Fruit fly (Drosophila melanogaster) whole organism, embryonic: ENCODE measurements around the gene GCS2beta.

Experiments
- B-H2 ChIP-seq: fragments of 200-800 bp; sonication (Bioruptor generic); optimal IDR thresholded peaks from 2 replicates; lab custom pipeline; 2018; ENCODE audit warnings: missing biosample characterization, mild to moderate bottlenecking, missing genetic modification characterization
- CG1024 ChIP-seq: fragments of 200-800 bp; sonication (Bioruptor generic); IDR thresholded peaks from 2 replicates; pipeline ENCODE4 v1.3.6; 2022; ENCODE audit warnings: missing biosample characterization, missing genetic modification characterization
- CG11723 ChIP-seq: fragments of 200-800 bp; sonication (Bioruptor generic); optimal IDR thresholded peaks from 2 replicates; lab custom pipeline; 2017; ENCODE audit warnings: missing biosample characterization, mild to moderate bottlenecking, missing genetic modification characterization
- CG12155 ChIP-seq: fragments of 200-800 bp; sonication (Bioruptor generic); optimal IDR thresholded peaks from 3 replicates; lab custom pipeline; 2016; ENCODE audit warnings: missing biosample characterization, missing genetic modification characterization
- CG13624 ChIP-seq: fragments of 200-800 bp; sonication (Bioruptor generic); optimal IDR thresholded peaks from 2 replicates; lab custom pipeline; 2016; ENCODE audit warnings: missing biosample characterization, missing genetic modification characterization
- CG14710 ChIP-seq: fragments of 200-800 bp; sonication (Bioruptor generic); optimal IDR thresholded peaks from 3 replicates; lab custom pipeline; 2019; ENCODE audit warnings: missing biosample characterization, mild to moderate bottlenecking, missing genetic modification characterization, moderate library complexity
- CG17568 ChIP-seq: fragments of 200-800 bp; sonication (Bioruptor generic); optimal IDR thresholded peaks from 2 replicates; lab custom pipeline; 2018; ENCODE audit warnings: missing biosample characterization, mild to moderate bottlenecking, missing genetic modification characterization, moderate library complexity
- CG17612 ChIP-seq: fragments of 200-800 bp; sonication (Bioruptor generic); IDR thresholded peaks from 2 replicates; pipeline ENCODE4 v1.3.6; 2022; ENCODE audit warnings: missing biosample characterization, missing genetic modification characterization
- CG2129 ChIP-seq: fragments of 200-800 bp; sonication (Bioruptor generic); IDR thresholded peaks from 2 replicates; pipeline ENCODE4 v1.3.6; 2022; ENCODE audit warnings: missing biosample characterization, missing genetic modification characterization; ENCODE audit not compliant: partially characterized antibody
- CG30431 ChIP-seq: fragments of 200-800 bp; sonication (Bioruptor generic); optimal IDR thresholded peaks from 2 replicates; lab custom pipeline; 2017; ENCODE audit warnings: missing biosample characterization, missing genetic modification characterization
- CG34376 ChIP-seq: fragments of 200-800 bp; sonication (Bioruptor generic); optimal IDR thresholded peaks from 2 replicates; lab custom pipeline; 2018; ENCODE audit warnings: missing biosample characterization, mild to moderate bottlenecking, missing genetic modification characterization
- CG3847 ChIP-seq: fragments of 200-800 bp; sonication (Bioruptor generic); IDR thresholded peaks from 2 replicates; pipeline ENCODE4 v1.3.6; 2022; ENCODE audit warnings: missing biosample characterization, missing genetic modification characterization
- CG3995 ChIP-seq: fragments of 200-800 bp; sonication (Bioruptor generic); optimal IDR thresholded peaks from 3 replicates; lab custom pipeline; 2016; ENCODE audit warnings: missing biosample characterization, missing genetic modification characterization
- CG4424 ChIP-seq: fragments of 200-800 bp; sonication (Bioruptor generic); optimal IDR thresholded peaks from 3 replicates; lab custom pipeline; 2016; ENCODE audit warnings: missing biosample characterization, missing genetic modification characterization
- CG5953 ChIP-seq: fragments of 200-800 bp; sonication (Bioruptor generic); IDR thresholded peaks from 2 replicates; pipeline ENCODE4 v1.3.6; 2022; ENCODE audit warnings: missing biosample characterization, missing genetic modification characterization
- CG6254 ChIP-seq: fragments of 200-800 bp; sonication (Bioruptor generic); optimal IDR thresholded peaks from 3 replicates; lab custom pipeline; 2017; ENCODE audit warnings: mild to moderate bottlenecking, missing biosample characterization, missing genetic modification reagents, missing genetic modification characterization
- CG7987 ChIP-seq: fragments of 200-800 bp; sonication (Bioruptor generic); optimal IDR thresholded peaks from 2 replicates; lab custom pipeline; 2018; ENCODE audit warnings: missing biosample characterization, mild to moderate bottlenecking, missing genetic modification characterization, moderate library complexity
- D ChIP-seq, 2 experiments: fragments of 200-800 bp in 1 of 2; fragments of >200 bp in 1 of 2; sonication (Bioruptor generic) in 1 of 2; optimal IDR thresholded peaks; 2 replicates in 1 of 2; 3 replicates in 1 of 2; lab custom pipeline; 2017; ENCODE audit warnings: mild to moderate bottlenecking in 1 of 2, missing biosample characterization in 1 of 2, missing genetic modification characterization in 1 of 2, missing genetic modification reagents in 1 of 2
- Doc2 ChIP-seq: fragments of 200-800 bp; sonication (Bioruptor generic); IDR thresholded peaks from 2 replicates; pipeline ENCODE4 v1.3.6; 2022; ENCODE audit warnings: missing biosample characterization, missing genetic modification characterization
- E2f1 ChIP-seq: fragments of 200-800 bp; sonication (Bioruptor generic); IDR thresholded peaks from 2 replicates; pipeline ENCODE4 v1.3.6; 2022; ENCODE audit warnings: missing biosample characterization, missing genetic modification characterization
- Gug ChIP-seq: fragments of 200-800 bp; sonication (Bioruptor generic); IDR thresholded peaks from 4 replicates; pipeline ENCODE4 v1.3.6; 2022; ENCODE audit warnings: missing biosample characterization, missing genetic modification characterization
- Hr3 ChIP-seq: fragments of 200-800 bp; sonication (Bioruptor generic); optimal IDR thresholded peaks from 3 replicates; lab custom pipeline; 2016; ENCODE audit warnings: missing biosample characterization, missing genetic modification characterization
- Med ChIP-seq: fragments of 200-800 bp; sonication (Bioruptor generic); peaks from one replicate; lab custom pipeline; 2016; ENCODE audit warnings: missing biosample characterization, missing genetic modification characterization, mild to moderate bottlenecking, inconsistent platforms, moderate library complexity
- Spps ChIP-seq: fragments of 200-800 bp; sonication (Bioruptor generic); optimal IDR thresholded peaks from 2 replicates; lab custom pipeline; 2018; ENCODE audit warnings: missing biosample characterization, mild to moderate bottlenecking, missing genetic modification characterization
- Sry-β ChIP-seq: fragments of 200-800 bp; sonication (Bioruptor generic); optimal IDR thresholded peaks from 2 replicates; lab custom pipeline; 2018; ENCODE audit warnings: missing biosample characterization, mild to moderate bottlenecking, missing genetic modification characterization, moderate library complexity
- Sry-δ ChIP-seq: fragments of 200-800 bp; sonication (Bioruptor generic); optimal IDR thresholded peaks from 2 replicates; lab custom pipeline; 2016; ENCODE audit warnings: missing biosample characterization, missing genetic modification characterization
- Usf ChIP-seq: fragments of 200-800 bp; sonication (Bioruptor generic); optimal IDR thresholded peaks from 2 replicates; lab custom pipeline; 2017; ENCODE audit warnings: missing genotype, missing biosample characterization, missing genetic modification characterization
- bab2 ChIP-seq: fragments of 200-800 bp; sonication (Bioruptor generic); optimal IDR thresholded peaks from 2 replicates; lab custom pipeline; 2016; ENCODE audit warnings: missing biosample characterization, missing genetic modification characterization
- cad ChIP-seq: fragments of >200 bp; optimal IDR thresholded peaks from 2 replicates; lab custom pipeline; 2017; ENCODE audit warnings: missing biosample characterization, missing genetic modification characterization
- chm ChIP-seq: fragments of 200-800 bp; sonication (Bioruptor generic); IDR thresholded peaks from 2 replicates; pipeline ENCODE4 v1.3.6; 2022; ENCODE audit warnings: missing biosample characterization, missing genetic modification characterization
- exex ChIP-seq: fragments of 200-800 bp; sonication (Bioruptor generic); optimal IDR thresholded peaks from 4 replicates; lab custom pipeline; 2018; ENCODE audit warnings: missing biosample characterization, mild to moderate bottlenecking, missing genetic modification characterization, moderate library complexity
- fd102C ChIP-seq: fragments of 200-800 bp; sonication (Bioruptor generic); optimal IDR thresholded peaks from 2 replicates; lab custom pipeline; 2018; ENCODE audit warnings: missing biosample characterization, mild to moderate bottlenecking, missing genetic modification characterization, moderate library complexity
- fu2 ChIP-seq: fragments of 200-800 bp; sonication (Bioruptor generic); optimal IDR thresholded peaks from 2 replicates; lab custom pipeline; 2016; ENCODE audit warnings: missing biosample characterization, missing genetic modification characterization
- her ChIP-seq: fragments of 200-800 bp; sonication (Bioruptor generic); optimal IDR thresholded peaks from 2 replicates; lab custom pipeline; 2016; ENCODE audit warnings: missing biosample characterization, missing genetic modification characterization
- jing ChIP-seq: fragments of 200-800 bp; sonication (Bioruptor generic); optimal IDR thresholded peaks from 2 replicates; lab custom pipeline; 2018; ENCODE audit warnings: missing biosample characterization, mild to moderate bottlenecking, missing genetic modification characterization
- jumu ChIP-seq: fragments of 200-800 bp; sonication (Bioruptor generic); optimal IDR thresholded peaks from 3 replicates; lab custom pipeline; 2016; ENCODE audit warnings: missing biosample characterization, missing genetic modification characterization
- klu ChIP-seq: fragments of 200-800 bp; sonication (Bioruptor generic); IDR thresholded peaks from 2 replicates; pipeline ENCODE4 v1.3.6; 2022; ENCODE audit warnings: missing biosample characterization, missing genetic modification characterization
- lov ChIP-seq, 2 experiments: fragments of 200-800 bp in 1 of 2; fragments of >200 bp in 1 of 2; sonication (Bioruptor generic) in 1 of 2; IDR thresholded peaks in 1 of 2; optimal IDR thresholded peaks in 1 of 2; 2 replicates in 1 of 2; 3 replicates in 1 of 2; pipeline versions ENCODE4 v1.3.6 to Lab custom; 2017 to 2022; ENCODE audit warnings: missing biosample characterization in 1 of 2, missing genetic modification characterization in 1 of 2
- luna ChIP-seq: fragments of 200-800 bp; sonication (Bioruptor generic); optimal IDR thresholded peaks from 2 replicates; lab custom pipeline; 2016; ENCODE audit warnings: missing biosample characterization, missing genetic modification characterization
- otp ChIP-seq: fragments of 200-800 bp; sonication (Bioruptor generic); IDR thresholded peaks from 3 replicates; pipeline ENCODE4, ENCODE4 v1.3.6; 2022; ENCODE audit warnings: missing biosample characterization, missing genetic modification characterization
- p53 ChIP-seq: fragments of 200-800 bp; sonication (Bioruptor generic); optimal IDR thresholded peaks from 2 replicates; lab custom pipeline; 2016; ENCODE audit warnings: missing biosample characterization, missing genetic modification characterization
- pros ChIP-seq: fragments of 200-800 bp; sonication (Bioruptor generic); optimal IDR thresholded peaks from 3 replicates; lab custom pipeline; 2019; ENCODE audit warnings: missing biosample characterization, mild to moderate bottlenecking, missing genetic modification characterization, moderate library complexity
- sd ChIP-seq: fragments of 200-800 bp; sonication (Bioruptor generic); optimal IDR thresholded peaks from 3 replicates; lab custom pipeline; 2018; ENCODE audit warnings: missing biosample characterization, mild to moderate bottlenecking, missing genetic modification characterization, moderate library complexity
- slou ChIP-seq: fragments of 200-800 bp; sonication (Bioruptor generic); optimal IDR thresholded peaks from 3 replicates; lab custom pipeline; 2016; ENCODE audit warnings: missing biosample characterization, missing genetic modification characterization
- sna ChIP-seq: fragments of 200-800 bp; sonication (Bioruptor generic); IDR thresholded peaks from 2 replicates; pipeline ENCODE4 v1.3.6; 2022; ENCODE audit warnings: missing biosample characterization, missing genetic modification characterization; ENCODE audit not compliant: partially characterized antibody
- tio ChIP-seq: fragments of 200-800 bp; sonication (Bioruptor generic); optimal IDR thresholded peaks from 2 replicates; lab custom pipeline; 2017; ENCODE audit warnings: missing biosample characterization, missing genetic modification characterization, inconsistent platforms
- trem ChIP-seq: fragments of 200-800 bp; optimal IDR thresholded peaks from 3 replicates; lab custom pipeline; 2019; ENCODE audit warnings: missing biosample characterization, mild to moderate bottlenecking, missing genetic modification characterization, moderate library complexity
- wek ChIP-seq: fragments of 200-800 bp; sonication (Bioruptor generic); optimal IDR thresholded peaks from 3 replicates; lab custom pipeline; 2018; ENCODE audit warnings: missing biosample characterization, mild to moderate bottlenecking, missing genetic modification characterization, moderate library complexity

The GCS2beta gene

dm6 chr2L:17465915-17466677 lies 18.0 kb downstream of the GCS2beta start (continued):
- peak; percentile 48; the same call in 1 of the 4 replicates for TF ChIP-seq Gug (GFP tag; lab: Robert Waterston, UW)
- TF ChIP-seq pros (GFP tag; lab: Kevin White, UChicago) = no peak
- peak; percentile 62 for TF ChIP-seq wek (GFP tag; lab: Kevin White, UChicago)
- TF ChIP-seq Hr3 (GFP tag; lab: Kevin White, UChicago) = peak; percentile 74
- peak; percentile 30 for TF ChIP-seq CG34376 (GFP tag; lab: Kevin White, UChicago)
- TF ChIP-seq Med (GFP tag; lab: Kevin White, UChicago) = peak; percentile 93
- TF ChIP-seq otp (GFP tag; lab: Robert Waterston, UW) = peak; percentile 41; the same call in 1 of the 3 replicates
- no peak for TF ChIP-seq fd102C (GFP tag; lab: Kevin White, UChicago)
- peak; percentile 73 for TF ChIP-seq CG12155 (GFP tag; lab: Kevin White, UChicago)
- peak; percentile 27 for TF ChIP-seq Sry-β (GFP tag; lab: Kevin White, UChicago)
- TF ChIP-seq fu2 (GFP tag; lab: Kevin White, UChicago) = peak; percentile 61
- peak; percentile 22 for TF ChIP-seq B-H2
- TF ChIP-seq luna = no peak
- peak; percentile 79 for TF ChIP-seq tio
- no peak for TF ChIP-seq cad (GFP tag; lab: Kevin White, UChicago)
- TF ChIP-seq p53 (GFP tag; lab: Kevin White, UChicago) = peak; percentile 71
- peak; percentile 73 for TF ChIP-seq jumu
- TF ChIP-seq CG5953 (GFP tag; lab: Robert Waterston, UW) = peak; percentile 73; the same call in 1 of the 2 replicates
- TF ChIP-seq CG3995 (GFP tag; lab: Kevin White, UChicago) = no peak
- peak; percentile 78 for TF ChIP-seq bab2 (GFP tag; lab: Kevin White, UChicago)
- TF ChIP-seq CG17612 (GFP tag; lab: Robert Waterston, UW) = no peak
- no peak for TF ChIP-seq D (optimal IDR thresholded peaks at IDR 0.05; lab: Kevin White, UChicago)
- TF ChIP-seq D (GFP tag; optimal IDR thresholded peaks at IDR 0.05; lab: Kevin White, UChicago) = peak; percentile 89
- no peak for TF ChIP-seq Usf (GFP tag; lab: Kevin White, UChicago)
- peak; percentile 84 for TF ChIP-seq CG14710 (tag; lab: Kevin White, UChicago)
- peak; percentile 32 for TF ChIP-seq CG11723
- 0 out of 2 replicates have a peak, but pooled peaks have one; percentile 41 for TF ChIP-seq Doc2 (GFP tag; lab: Robert Waterston, UW)
- peak; percentile 52; the same call in 1 of the 2 replicates for TF ChIP-seq CG3847 (GFP tag; lab: Robert Waterston, UW)
- TF ChIP-seq jing (GFP tag; lab: Kevin White, UChicago) = peak; percentile 69
- peak; percentile 66 for TF ChIP-seq her
- TF ChIP-seq sna (GFP tag; lab: Robert Waterston, UW) = no peak
- peak; percentile 73 for TF ChIP-seq slou (GFP tag; lab: Kevin White, UChicago)
- TF ChIP-seq CG2129 = no peak
- peak; percentile 52; the same call in 1 of the 2 replicates for TF ChIP-seq klu (GFP tag; lab: Robert Waterston, UW)
- peak; percentile 77 for TF ChIP-seq CG13624 (GFP tag; lab: Kevin White, UChicago)
- TF ChIP-seq trem (tag; lab: Kevin White, UChicago) = peak; percentile 62
- TF ChIP-seq CG17568 (GFP tag; lab: Kevin White, UChicago) = peak; percentile 68
- TF ChIP-seq Sry-δ (GFP tag; lab: Kevin White, UChicago) = peak; percentile 47
- TF ChIP-seq exex (tag; lab: Kevin White, UChicago) = peak; percentile 20
- TF ChIP-seq sd (tag; lab: Kevin White, UChicago) = no peak
- peak; percentile 71 for TF ChIP-seq CG30431
- peak; percentile 71 for TF ChIP-seq E2f1
- TF ChIP-seq CG4424 (GFP tag; lab: Kevin White, UChicago) = peak; percentile 84
- TF ChIP-seq CG7987 (GFP tag; lab: Kevin White, UChicago) = peak; percentile 1
- no peak for TF ChIP-seq chm (GFP tag; lab: Robert Waterston, UW)
- no peak for TF ChIP-seq lov (optimal IDR thresholded peaks at IDR 0.05; lab: Kevin White, UChicago)
- peak; percentile 71; the same call in 2 of the 3 replicates for TF ChIP-seq lov (GFP tag; IDR thresholded peaks at IDR 0.05; lab: Robert Waterston, UW)
- peak; percentile 61 for TF ChIP-seq Spps (tag; lab: Kevin White, UChicago)
- TF ChIP-seq CG1024 = peak; percentile 75
- peak; percentile 68 for TF ChIP-seq CG6254 (GFP tag; lab: Kevin White, UChicago)
